Worm (Caenorhabditis elegans) whole organism, late embryonic: ENCODE measurements around the gene C05C12.6.

Experiments
- ama-1 ChIP-seq: fragments of 150-350 bp; optimal IDR thresholded peaks from 2 replicates; lab custom pipeline; 2014
- ceh-18 ChIP-seq: sonication (generic microtip); optimal IDR thresholded peaks from 2 replicates; lab custom pipeline; 2016; ENCODE audit warnings: missing genetic modification characterization, missing compliant biosample characterization
- ceh-34 ChIP-seq: sonication (generic microtip); optimal IDR thresholded peaks from 2 replicates; lab custom pipeline; 2016; ENCODE audit warnings: mild to moderate bottlenecking, missing genetic modification characterization, missing compliant biosample characterization
- fkh-10 ChIP-seq: fragments of 150-350 bp; optimal IDR thresholded peaks from 2 replicates; lab custom pipeline; 2014; ENCODE audit warnings: missing biosample characterization, missing genetic modification reagents, missing genetic modification characterization
- mec-3 ChIP-seq: sonication (generic microtip); optimal IDR thresholded peaks from 2 replicates; lab custom pipeline; 2016; ENCODE audit warnings: borderline replicate concordance, missing genetic modification characterization, missing compliant biosample characterization
- nfya-1 ChIP-seq: sonication (generic microtip); optimal IDR thresholded peaks from 2 replicates; lab custom pipeline; 2017; ENCODE audit warnings: missing genetic modification characterization, mild to moderate bottlenecking, missing compliant biosample characterization, antibody characterized with exemption, moderate library complexity
- nhr-232 ChIP-seq: sonication (generic microtip); optimal IDR thresholded peaks from 2 replicates; lab custom pipeline; 2016; ENCODE audit warnings: missing genetic modification characterization, missing compliant biosample characterization
- pha-4 ChIP-seq: fragments of 150-350 bp; optimal IDR thresholded peaks from 2 replicates; lab custom pipeline; 2018; ENCODE audit warnings: missing biosample characterization, missing genetic modification reagents, missing genetic modification characterization
- pqm-1 ChIP-seq: sonication (generic microtip); optimal IDR thresholded peaks from 2 replicates; lab custom pipeline; 2016; ENCODE audit warnings: missing genetic modification characterization, missing compliant biosample characterization
- sox-4 ChIP-seq: sonication (generic microtip); optimal IDR thresholded peaks from 2 replicates; lab custom pipeline; 2017; ENCODE audit warnings: mild to moderate bottlenecking, missing genetic modification characterization, inconsistent platforms, missing compliant biosample characterization
- unc-3 ChIP-seq, 2 experiments: fragments of 200-800 bp in 1 of 2; sonication (Bioruptor generic) in 1 of 2; sonication (generic microtip) in 1 of 2; conservative IDR thresholded peaks in 1 of 2; optimal IDR thresholded peaks in 1 of 2; 2 replicates each; pipeline versions ENCODE4 v1.3.6 to Lab custom; 2016 to 2022; ENCODE audit warnings: missing compliant biosample characterization in 2 of 2, missing genetic modification characterization in 2 of 2, missing genetic modification reagents in 1 of 2

DNA sequence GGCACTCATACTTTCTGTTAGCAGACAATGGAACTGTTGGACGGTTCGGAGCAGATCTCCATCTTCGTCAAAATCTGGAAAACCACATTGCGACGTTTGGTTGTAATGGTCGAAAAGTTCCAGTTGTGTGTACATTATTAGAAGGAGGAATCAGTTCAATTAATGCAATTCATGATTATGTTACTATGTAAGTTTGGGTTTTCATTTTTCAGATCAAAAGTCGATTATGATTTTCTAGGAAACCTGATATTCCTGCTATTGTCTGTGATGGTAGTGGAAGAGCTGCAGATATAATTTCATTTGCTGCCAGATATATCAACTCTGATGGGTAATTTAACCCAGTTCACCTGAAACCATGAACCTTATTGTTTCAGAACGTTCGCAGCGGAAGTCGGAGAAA, 34.8 kb upstream of the C05C12.6 start:
- TF ChIP-seq ceh-34 (tag; lab: Kevin White, UChicago) (no peak), nfya-1 (tag; lab: Kevin White, UChicago) (no peak), mec-3 (no peak), nhr-232 (tag; lab: Kevin White, UChicago) (no peak), unc-3 (GFP tag; conservative IDR thresholded peaks at IDR 0.05; lab: Robert Waterston, UW) (no peak), unc-3 (tag; optimal IDR thresholded peaks at IDR 0.05; lab: Kevin White, UChicago) (no peak), pqm-1 (tag; lab: Kevin White, UChicago) (no peak), sox-4 (no peak), pha-4 (tag; lab: Kevin White, UChicago) (no peak), ama-1 (no peak), ceh-18 (tag; lab: Kevin White, UChicago) (no peak), fkh-10 (no peak)
